Worm (Caenorhabditis elegans) whole organism, early embryonic: ENCODE measurements around the gene K09D9.14.

ENCODE experiments used
- B0310.2 ChIP-seq: sonication (generic microtip); optimal IDR thresholded peaks from 2 replicates; lab custom pipeline; 2016; ENCODE audit warnings: mild to moderate bottlenecking, missing genetic modification characterization, missing compliant biosample characterization
- F13C5.2 ChIP-seq: sonication (generic microtip); optimal IDR thresholded peaks from 2 replicates; lab custom pipeline; 2017; ENCODE audit warnings: mild to moderate bottlenecking, missing genetic modification characterization, inconsistent platforms, missing compliant biosample characterization
- aly-1 ChIP-seq: sonication (generic microtip); optimal IDR thresholded peaks from 2 replicates; lab custom pipeline; 2016; ENCODE audit warnings: missing genetic modification characterization, missing compliant biosample characterization
- ama-1 ChIP-seq: fragments of 150-350 bp; optimal IDR thresholded peaks from 2 replicates; lab custom pipeline; 2014
- ceh-13 ChIP-seq: fragments of 200-800 bp; sonication (Bioruptor generic); optimal IDR thresholded peaks from 2 replicates; lab custom pipeline; 2018; ENCODE audit warnings: mild to moderate bottlenecking, missing genetic modification characterization, missing compliant biosample characterization
- ceh-36 ChIP-seq: sonication (generic microtip); optimal IDR thresholded peaks from 2 replicates; lab custom pipeline; 2016; ENCODE audit warnings: missing genetic modification characterization, inconsistent platforms, missing compliant biosample characterization
- ets-7 ChIP-seq: sonication (generic microtip); optimal IDR thresholded peaks from 2 replicates; lab custom pipeline; 2016; ENCODE audit warnings: missing genotype, missing genetic modification characterization, missing compliant biosample characterization
- flt-1 ChIP-seq: fragments of 200-800 bp; sonication (Bioruptor generic); IDR thresholded peaks from 2 replicates; pipeline ENCODE4 v1.3.6; 2022; ENCODE audit warnings: missing genetic modification characterization, missing compliant biosample characterization
- hmbx-1 ChIP-seq: sonication (generic microtip); optimal IDR thresholded peaks from 2 replicates; lab custom pipeline; 2016; ENCODE audit warnings: mild to moderate bottlenecking, missing genetic modification characterization, missing compliant biosample characterization
- hmg-4 ChIP-seq: fragments of 200-800 bp; sonication (Bioruptor generic); optimal IDR thresholded peaks from 2 replicates; lab custom pipeline; 2018; ENCODE audit warnings: mild to moderate bottlenecking, missing genetic modification characterization, missing compliant biosample characterization
- hnd-1 ChIP-seq: sonication (generic microtip); optimal IDR thresholded peaks from 2 replicates; lab custom pipeline; 2016; ENCODE audit warnings: missing genetic modification characterization, missing compliant biosample characterization
- pes-1 ChIP-seq: fragments of 200-800 bp; sonication (Bioruptor generic); IDR thresholded peaks from 2 replicates; pipeline ENCODE4 v1.3.6; 2022; ENCODE audit warnings: missing genetic modification reagents, missing genetic modification characterization, missing compliant biosample characterization
- scrt-1 ChIP-seq: fragments of 200-800 bp; sonication (Bioruptor generic); IDR thresholded peaks from 2 replicates; pipeline ENCODE4 v1.3.6; 2022; ENCODE audit warnings: missing genetic modification characterization, missing compliant biosample characterization
- sea-1 ChIP-seq: fragments of 200-800 bp; sonication (Bioruptor generic); conservative IDR thresholded peaks from 2 replicates; pipeline ENCODE4 v1.3.6; 2022; ENCODE audit warnings: missing genetic modification characterization, missing compliant biosample characterization
- tbx-11 ChIP-seq: fragments of 200-800 bp; sonication (Bioruptor generic); IDR thresholded peaks from 2 replicates; pipeline ENCODE4 v1.3.6; 2022; ENCODE audit warnings: missing genetic modification characterization, missing compliant biosample characterization
- tbx-37 ChIP-seq: fragments of 200-800 bp; sonication (Bioruptor generic); conservative IDR thresholded peaks from 2 replicates; pipeline ENCODE4 v1.3.6; 2022; ENCODE audit warnings: missing genetic modification reagents, missing genetic modification characterization, missing compliant biosample characterization
- tra-4 ChIP-seq: sonication (generic microtip); optimal IDR thresholded peaks from 2 replicates; lab custom pipeline; 2017; ENCODE audit warnings: missing genetic modification characterization, missing compliant biosample characterization

K09D9.14 gene

DNA sequence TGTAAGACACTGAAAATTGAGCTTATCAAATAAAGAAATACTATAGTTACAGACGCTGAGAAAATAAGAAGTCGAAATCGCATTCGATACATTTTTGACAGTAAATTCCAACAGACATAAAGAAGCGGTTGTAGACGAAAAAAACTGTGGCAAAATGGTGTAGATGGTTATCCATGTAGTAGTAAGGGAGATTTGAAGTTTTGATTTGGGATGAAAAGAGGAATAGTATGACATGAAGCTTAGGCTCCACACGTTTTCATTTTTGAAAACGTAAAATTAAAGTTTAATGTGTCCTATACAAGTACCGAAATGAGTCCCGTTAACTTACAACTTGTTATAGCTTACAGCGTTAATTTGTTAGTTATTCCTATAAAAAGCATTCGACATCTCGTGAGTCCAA is 27.6 kb downstream of the K09D9.14 start, which contains the start of gene K09D9.9:
Gene K09D9.9 (minus strand): TSS at position 101 of the 400 bp plus-strand sequence.
- TF ChIP-seq tbx-37 (no peak), ceh-36 (tag; lab: Kevin White, UChicago) (no peak), scrt-1 (GFP tag; lab: Robert Waterston, UW) (no peak), ama-1 (lab: Kevin White, UChicago) (no peak), ceh-13 (GFP tag; lab: Kevin White, UChicago) (no peak), hmbx-1 (tag; lab: Kevin White, UChicago) (no peak), tbx-11 (GFP tag; lab: Robert Waterston, UW) (no peak), ets-7 (tag; lab: Kevin White, UChicago) (no peak), flt-1 (GFP tag; lab: Robert Waterston, UW) (no peak), aly-1 (tag; lab: Kevin White, UChicago) (no peak), F13C5.2 (tag; lab: Kevin White, UChicago) (no peak)

- TF ChIP-seq flt-1 (GFP tag; lab: Robert Waterston, UW) (no peak), ama-1 (lab: Kevin White, UChicago) (no peak), ceh-13 (GFP tag; lab: Kevin White, UChicago) (no peak), tbx-37 (no peak), pes-1 (no peak), aly-1 (tag; lab: Kevin White, UChicago) (no peak), sea-1 (GFP tag; lab: Robert Waterston, UW) (no peak), ets-7 (tag; lab: Kevin White, UChicago) (no peak), hmbx-1 (tag; lab: Kevin White, UChicago) (no peak), hmg-4 (no peak), tbx-11 (GFP tag; lab: Robert Waterston, UW) (no peak), scrt-1 (GFP tag; lab: Robert Waterston, UW) (no peak), hnd-1 (tag; lab: Kevin White, UChicago) (no peak), tra-4 (tag; lab: Kevin White, UChicago) (no peak), B0310.2 (tag; lab: Kevin White, UChicago) (no peak)
Observed at ce11 chrV:3992334-3992733, 29.3 kb downstream of the K09D9.14 start.

DNA sequence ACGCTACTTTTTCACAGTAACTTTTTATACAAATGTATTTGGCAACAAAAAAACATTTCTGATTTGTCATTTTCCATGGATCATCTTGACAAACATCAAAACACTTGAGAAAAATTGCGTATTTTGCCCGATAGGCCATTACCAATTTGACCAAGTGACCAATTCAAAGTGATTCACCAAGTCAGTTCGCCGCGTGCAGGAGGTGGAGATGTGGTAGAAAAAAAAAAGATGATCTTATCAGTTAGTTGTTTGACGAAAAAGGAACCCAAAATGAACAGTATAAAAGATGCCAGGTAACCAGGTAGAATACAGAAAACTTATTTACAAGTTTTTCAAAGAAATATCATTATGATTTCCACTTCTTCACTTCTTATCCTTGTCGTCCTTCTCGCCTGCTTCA is 32.6 kb downstream of the K09D9.14 start, which contains the start of gene nlp-27:
Gene nlp-27 (plus strand): TSS at position 309 of the 400 bp plus-strand sequence.
- no peak for TF ChIP-seq hnd-1 (tag; lab: Kevin White, UChicago)
- TF ChIP-seq tra-4 (tag; lab: Kevin White, UChicago): no peak
- no peak for TF ChIP-seq sea-1 (GFP tag; lab: Robert Waterston, UW)
- TF ChIP-seq tbx-37: no peak

DNA sequence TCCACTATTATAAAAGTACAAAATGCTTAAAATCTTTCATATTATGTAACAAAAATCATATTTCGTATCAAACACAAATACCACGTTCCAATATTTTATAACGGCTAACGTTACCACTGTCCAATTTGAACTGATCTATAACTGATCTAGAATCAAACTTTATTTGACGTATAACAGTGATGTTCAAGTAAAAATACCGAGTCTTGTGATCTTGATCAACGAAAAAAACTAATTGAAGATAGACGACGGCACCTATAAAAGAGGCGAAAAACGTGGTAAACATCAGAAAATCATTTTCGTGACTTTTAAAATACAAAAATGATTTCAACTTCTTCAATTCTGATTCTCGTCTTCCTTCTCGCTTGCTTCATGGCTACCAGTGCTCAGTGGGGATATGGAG is 34.1 kb downstream of the K09D9.14 start, which contains the start of gene nlp-28:
Gene nlp-28 (plus strand): TSS at position 285 of the 400 bp plus-strand sequence.
- TF ChIP-seq hnd-1 (tag; lab: Kevin White, UChicago) (no peak), F13C5.2 (tag; lab: Kevin White, UChicago) (no peak)

ce11 chrV:3985104-3985503 is 36.6 kb downstream of the K09D9.14 start:
- TF ChIP-seq pes-1: no peak
- no peak for TF ChIP-seq aly-1 (tag; lab: Kevin White, UChicago)
- TF ChIP-seq hmg-4: no peak

DNA sequence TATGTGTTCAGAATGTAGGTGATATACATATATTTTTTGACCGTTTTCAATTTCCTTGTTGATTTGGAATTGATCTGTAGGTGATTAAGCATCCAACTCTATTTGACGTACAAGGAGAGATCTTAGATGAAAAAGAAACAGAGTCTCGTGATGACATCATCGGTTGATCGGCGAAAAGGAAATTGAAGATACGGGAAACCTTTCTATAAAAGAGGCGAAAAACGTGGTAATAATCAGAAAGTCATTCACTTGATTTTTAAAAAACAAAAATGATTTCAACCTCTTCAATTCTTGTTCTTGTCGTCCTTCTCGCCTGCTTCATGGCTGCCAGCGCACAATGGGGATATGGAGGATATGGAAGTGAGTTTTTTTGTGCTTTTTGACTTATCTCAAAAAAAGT is 37.5 kb downstream of the K09D9.14 start, which contains the start of gene nlp-29:
Gene nlp-29 (plus strand): TSS at position 248 of the 400 bp plus-strand sequence.
- TF ChIP-seq hnd-1 (tag; lab: Kevin White, UChicago): no peak
- TF ChIP-seq ets-7 (tag; lab: Kevin White, UChicago): no peak
- no peak for TF ChIP-seq hmg-4
- TF ChIP-seq F13C5.2 (tag; lab: Kevin White, UChicago): no peak
- TF ChIP-seq sea-1 (GFP tag; lab: Robert Waterston, UW): no peak
- TF ChIP-seq ceh-13 (GFP tag; lab: Kevin White, UChicago): no peak
- TF ChIP-seq hmbx-1 (tag; lab: Kevin White, UChicago): no peak
- TF ChIP-seq aly-1 (tag; lab: Kevin White, UChicago): no peak
- no peak for TF ChIP-seq tbx-37
- no peak for TF ChIP-seq tra-4 (tag; lab: Kevin White, UChicago)
- TF ChIP-seq tbx-11 (GFP tag; lab: Robert Waterston, UW): no peak
- TF ChIP-seq B0310.2 (tag; lab: Kevin White, UChicago): no peak
- no peak for TF ChIP-seq pes-1
- no peak for TF ChIP-seq ama-1 (lab: Kevin White, UChicago)
- no peak for TF ChIP-seq scrt-1 (GFP tag; lab: Robert Waterston, UW)
- no peak for TF ChIP-seq ceh-36 (tag; lab: Kevin White, UChicago)
- TF ChIP-seq flt-1 (GFP tag; lab: Robert Waterston, UW): no peak

- TF ChIP-seq pes-1 (no peak), ama-1 (lab: Kevin White, UChicago) (no peak), tbx-11 (GFP tag; lab: Robert Waterston, UW) (no peak), tra-4 (tag; lab: Kevin White, UChicago) (no peak), flt-1 (GFP tag; lab: Robert Waterston, UW) (no peak)
Observed at ce11 chrV:3981680-3982079, 40.0 kb downstream of the K09D9.14 start, which contains the start of gene nlp-30. Gene nlp-30 (plus strand): TSS chrV:3981980.

DNA sequence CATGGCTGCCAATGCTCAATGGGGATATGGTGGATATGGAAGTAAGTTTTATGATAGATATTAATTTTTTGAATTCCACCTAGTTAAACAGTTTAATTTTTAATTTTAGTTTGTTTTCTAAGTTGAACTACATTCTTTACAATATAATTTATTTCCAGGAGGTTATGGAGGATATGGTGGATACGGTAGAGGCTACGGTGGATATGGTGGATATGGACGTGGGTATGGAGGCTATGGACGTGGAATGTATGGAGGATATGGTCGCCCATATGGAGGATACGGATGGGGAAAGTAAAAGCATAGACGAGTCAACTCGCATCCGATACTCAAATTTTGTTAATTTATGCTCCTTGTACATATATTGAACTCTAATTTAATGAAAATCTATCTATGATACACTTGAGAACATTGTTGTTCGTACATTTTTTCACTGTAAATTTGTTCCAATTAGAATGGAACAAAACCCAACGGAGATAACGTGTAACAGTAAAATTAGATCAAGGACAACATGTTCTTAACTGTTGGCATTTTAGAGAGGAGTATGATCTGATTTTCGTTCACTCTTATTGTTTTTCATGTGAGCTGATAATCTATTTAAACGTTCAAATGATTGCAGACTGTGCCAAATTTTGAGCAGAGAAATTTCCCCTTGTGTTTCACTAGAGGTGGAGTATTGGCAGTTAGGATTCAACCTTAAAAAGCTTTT is 41.3 kb downstream of the K09D9.14 start:
- TF ChIP-seq hmbx-1 (tag; lab: Kevin White, UChicago) (no peak), ceh-36 (tag; lab: Kevin White, UChicago) (no peak), tbx-37 (no peak), hnd-1 (tag; lab: Kevin White, UChicago) (no peak), hmg-4 (no peak), scrt-1 (GFP tag; lab: Robert Waterston, UW) (no peak), ceh-13 (GFP tag; lab: Kevin White, UChicago) (no peak), sea-1 (GFP tag; lab: Robert Waterston, UW) (no peak), aly-1 (tag; lab: Kevin White, UChicago) (no peak), tbx-11 (GFP tag; lab: Robert Waterston, UW) (no peak), flt-1 (GFP tag; lab: Robert Waterston, UW) (no peak), B0310.2 (tag; lab: Kevin White, UChicago) (no peak), ama-1 (lab: Kevin White, UChicago) (no peak), ets-7 (tag; lab: Kevin White, UChicago) (no peak), tra-4 (tag; lab: Kevin White, UChicago) (no peak), F13C5.2 (tag; lab: Kevin White, UChicago) (no peak), pes-1 (no peak)
